Comparison of ENCODE assay signal across 5 worm cellular contexts in the genomic region with DNA sequence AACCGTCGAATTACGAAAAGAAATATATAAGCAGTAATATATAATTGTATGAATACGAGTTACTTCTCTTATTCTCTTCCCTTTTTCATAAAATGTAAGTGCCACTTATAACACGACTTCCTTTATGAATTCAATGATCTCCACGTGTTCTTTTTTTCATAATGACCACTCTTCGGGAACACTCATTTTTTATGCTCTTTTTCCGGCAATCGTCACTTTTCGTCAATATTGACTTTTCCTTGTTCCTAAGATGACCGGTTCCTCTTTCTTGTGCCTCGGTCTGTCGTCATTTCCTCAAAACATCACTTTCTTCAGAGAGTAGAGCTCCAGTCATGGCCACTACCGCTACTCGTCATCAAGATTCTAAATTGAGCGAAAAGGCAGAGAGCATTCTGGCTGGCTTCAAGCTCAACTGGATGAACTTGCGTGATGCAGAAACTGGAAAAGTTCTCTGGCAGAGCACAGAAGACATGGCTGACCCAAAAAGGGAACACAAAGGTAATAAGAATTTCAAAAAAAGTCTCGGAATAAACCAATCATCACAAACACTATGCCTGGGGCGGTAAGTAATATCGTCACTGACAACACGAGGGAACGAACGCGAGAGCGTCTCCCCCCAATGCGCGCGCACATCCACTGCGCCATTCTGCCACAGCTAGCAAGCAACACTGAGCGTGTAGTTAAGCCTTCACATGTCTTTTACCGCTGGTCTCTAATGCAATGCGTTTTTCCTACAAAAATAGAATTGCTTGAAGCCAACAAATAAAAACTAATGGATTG.
A peak's percentile ranks its signal among the peaks of the same experiment; 100 is the strongest.
TF ChIP-seq lines count a peak whose summit lies in the region.

pdl-1 (plus strand) TSS at position 309 of the 780 bp plus-strand sequence.

TF ChIP-seq in whole organism, L1 larva, 84 proteins besides CTCF, POLR2A, EP300 and RAD21 (continues in another document):
- TF ChIP-seq C04F5.9 (tag; optimal IDR thresholded peaks at IDR 0.05; lab: Kevin White, UChicago): peak; percentile 10
- TF ChIP-seq ztf-4 (tag; optimal IDR thresholded peaks at IDR 0.05; lab: Kevin White, UChicago): peak; percentile 75
- peak; percentile 62 for TF ChIP-seq swsn-7 (tag; optimal IDR thresholded peaks at IDR 0.05; lab: Kevin White, UChicago)
- no peak for TF ChIP-seq nhr-77 (tag; optimal IDR thresholded peaks at IDR 0.05; lab: Kevin White, UChicago)
- TF ChIP-seq unc-30 (tag; optimal IDR thresholded peaks at IDR 0.05; lab: Kevin White, UChicago): no peak
- peak; percentile 61 to 72 for TF ChIP-seq lsy-2 (tag; optimal IDR thresholded peaks at IDR 0.05; lab: Kevin White, UChicago)
- TF ChIP-seq fos-1 (tag; optimal IDR thresholded peaks at IDR 0.05; lab: Kevin White, UChicago): no peak
- peak; percentile 73 for TF ChIP-seq nhr-20 (tag; optimal IDR thresholded peaks at IDR 0.05; lab: Kevin White, UChicago)
- no peak for TF ChIP-seq nhr-11 (tag; optimal IDR thresholded peaks at IDR 0.05; lab: Kevin White, UChicago)
- no peak for TF ChIP-seq nhr-84 (tag; optimal IDR thresholded peaks at IDR 0.05; lab: Kevin White, UChicago)
- TF ChIP-seq nhr-85 (tag; lab: Kevin White, UChicago): peak; percentile 68
- TF ChIP-seq rnt-1 (tag; optimal IDR thresholded peaks at IDR 0.05; lab: Kevin White, UChicago): peak; percentile 79
- TF ChIP-seq unc-62 (GFP tag; optimal IDR thresholded peaks at IDR 0.05; lab: Kevin White, UChicago): no peak
- TF ChIP-seq F16B12.6 (tag; optimal IDR thresholded peaks at IDR 0.05; lab: Kevin White, UChicago): peak; percentile 32
- TF ChIP-seq tlp-1 (tag; optimal IDR thresholded peaks at IDR 0.05; lab: Kevin White, UChicago): no peak
- peak; percentile 77 for TF ChIP-seq mep-1 (tag; optimal IDR thresholded peaks at IDR 0.05; lab: Kevin White, UChicago)
- no peak for TF ChIP-seq pag-3 (tag; optimal IDR thresholded peaks at IDR 0.05; lab: Kevin White, UChicago; ENCODE audit: borderline replicate concordance, insufficient read depth)

TF ChIP-seq in whole organism, L3 larva, 47 proteins besides CTCF, POLR2A, EP300 and RAD21 (continues in another document):
- no peak for TF ChIP-seq nhr-76 (tag; optimal IDR thresholded peaks at IDR 0.05; lab: Kevin White, UChicago)
- no peak for TF ChIP-seq nhr-11 (tag; optimal IDR thresholded peaks at IDR 0.05; lab: Kevin White, UChicago)
- peak; percentile 68 for TF ChIP-seq lin-39 (tag; optimal IDR thresholded peaks at IDR 0.05; lab: Kevin White, UChicago)
- TF ChIP-seq ceh-28 (tag; optimal IDR thresholded peaks at IDR 0.05; lab: Kevin White, UChicago): no peak
- no peak for TF ChIP-seq nhr-12 (tag; optimal IDR thresholded peaks at IDR 0.05; lab: Kevin White, UChicago)
- peak; percentile 11 for TF ChIP-seq pqm-1 (tag; optimal IDR thresholded peaks at IDR 0.05; lab: Kevin White, UChicago)
- TF ChIP-seq ZK546.5 (tag; optimal IDR thresholded peaks at IDR 0.05; lab: Kevin White, UChicago): no peak
- TF ChIP-seq ceh-9 (tag; optimal IDR thresholded peaks at IDR 0.05; lab: Kevin White, UChicago): no peak
- no peak for TF ChIP-seq hmg-11 (tag; optimal IDR thresholded peaks at IDR 0.05; lab: Kevin White, UChicago)
- TF ChIP-seq skn-1 (tag; optimal IDR thresholded peaks at IDR 0.05; lab: Kevin White, UChicago): peak; percentile 6
- no peak for TF ChIP-seq elt-1 (tag; optimal IDR thresholded peaks at IDR 0.05; lab: Kevin White, UChicago)
- peak; percentile 69 for TF ChIP-seq ama-1 (optimal IDR thresholded peaks at IDR 0.05; lab: Kevin White, UChicago)
- TF ChIP-seq mml-1 (tag; optimal IDR thresholded peaks at IDR 0.05; lab: Kevin White, UChicago): no peak
- TF ChIP-seq nhr-43 (tag; optimal IDR thresholded peaks at IDR 0.05; lab: Kevin White, UChicago; ENCODE audit: poor library complexity, severe bottlenecking): peak; percentile 75
- peak; percentile 36 for TF ChIP-seq elt-2 (tag; optimal IDR thresholded peaks at IDR 0.05; lab: Kevin White, UChicago)
- no peak for TF ChIP-seq ceh-16 (tag; optimal IDR thresholded peaks at IDR 0.05; lab: Kevin White, UChicago)
- TF ChIP-seq unc-62 (GFP tag; optimal IDR thresholded peaks at IDR 0.05; lab: Kevin White, UChicago): no peak

TF ChIP-seq in whole organism, early embryonic, 17 proteins besides CTCF, POLR2A, EP300 and RAD21:
- TF ChIP-seq ets-7 (tag; optimal IDR thresholded peaks at IDR 0.05; lab: Kevin White, UChicago) (peak; percentile 87), sea-1 (GFP tag; conservative IDR thresholded peaks at IDR 0.05; lab: Robert Waterston, UW) (peak; percentile 96), pes-1 (GFP tag; IDR thresholded peaks at IDR 0.05; lab: Robert Waterston, UW) (peak; percentile 97), hnd-1 (tag; optimal IDR thresholded peaks at IDR 0.05; lab: Kevin White, UChicago) (peak; percentile 90), B0310.2 (tag; optimal IDR thresholded peaks at IDR 0.05; lab: Kevin White, UChicago) (peak; percentile 89), hmbx-1 (tag; optimal IDR thresholded peaks at IDR 0.05; lab: Kevin White, UChicago) (peak; percentile 76), ceh-36 (tag; optimal IDR thresholded peaks at IDR 0.05; lab: Kevin White, UChicago) (peak; percentile 94), F13C5.2 (tag; optimal IDR thresholded peaks at IDR 0.05; lab: Kevin White, UChicago) (peak; percentile 96), tbx-37 (GFP tag; conservative IDR thresholded peaks at IDR 0.05; lab: Robert Waterston, UW) (peak; percentile 92), aly-1 (tag; optimal IDR thresholded peaks at IDR 0.05; lab: Kevin White, UChicago) (peak; percentile 96), tra-4 (tag; optimal IDR thresholded peaks at IDR 0.05; lab: Kevin White, UChicago) (peak; percentile 84), flt-1 (GFP tag; IDR thresholded peaks at IDR 0.05; lab: Robert Waterston, UW) (peak; percentile 97), scrt-1 (GFP tag; IDR thresholded peaks at IDR 0.05; lab: Robert Waterston, UW) (peak; percentile 97), ama-1 (optimal IDR thresholded peaks at IDR 0.05; lab: Kevin White, UChicago) (no peak), tbx-11 (GFP tag; IDR thresholded peaks at IDR 0.05; lab: Robert Waterston, UW) (peak; percentile 94), hmg-4 (GFP tag; optimal IDR thresholded peaks at IDR 0.05; lab: Kevin White, UChicago) (peak; percentile 97), ceh-13 (GFP tag; optimal IDR thresholded peaks at IDR 0.05; lab: Kevin White, UChicago) (peak; percentile 95)

TF ChIP-seq in whole organism, midembryonic, 9 proteins besides CTCF, POLR2A, EP300 and RAD21:
- TF ChIP-seq tab-1 (GFP tag; IDR thresholded peaks at IDR 0.05; lab: Robert Waterston, UW) (peak; percentile 97), cog-1 (tag; optimal IDR thresholded peaks at IDR 0.05; lab: Kevin White, UChicago) (peak; percentile 91), med-1 (GFP tag; optimal IDR thresholded peaks at IDR 0.05; lab: Kevin White, UChicago; ENCODE audit: insufficient read depth) (peak; percentile 63), ref-1 (GFP tag; conservative IDR thresholded peaks at IDR 0.05; lab: Robert Waterston, UW) (peak; percentile 94), klf-2 (GFP tag; conservative IDR thresholded peaks at IDR 0.05; lab: Robert Waterston, UW) (peak; percentile 94), ztf-23 (GFP tag; IDR thresholded peaks at IDR 0.05; lab: Robert Waterston, UW) (peak; percentile 96), flt-1 (GFP tag; IDR thresholded peaks at IDR 0.05; lab: Robert Waterston, UW) (peak; percentile 98), T22C8.4 (GFP tag; IDR thresholded peaks at IDR 0.05; lab: Robert Waterston, UW) (peak; percentile 95), ztf-29 (GFP tag; IDR thresholded peaks at IDR 0.05; lab: Robert Waterston, UW) (peak; percentile 94)

TF ChIP-seq in whole organism, young adult, 124 proteins besides CTCF, POLR2A, EP300 and RAD21 (continues in another document):
- TF ChIP-seq zfh-2 (GFP tag; conservative IDR thresholded peaks at IDR 0.05; lab: Robert Waterston, UW): no peak; the same call in 1 of the 2 replicates
- TF ChIP-seq hrde-1 (tag; optimal IDR thresholded peaks at IDR 0.05; lab: Kevin White, UChicago; ENCODE audit: borderline replicate concordance): peak; percentile 83
- peak; percentile 99 for TF ChIP-seq rpc-1 (optimal IDR thresholded peaks at IDR 0.05; lab: Kevin White, UChicago)
- TF ChIP-seq rpc-1 (tag; optimal IDR thresholded peaks at IDR 0.05; lab: Kevin White, UChicago): peak; percentile 98
- peak; percentile 96 for TF ChIP-seq die-1 (tag; optimal IDR thresholded peaks at IDR 0.05; lab: Kevin White, UChicago)
- TF ChIP-seq repo-1 (tag; optimal IDR thresholded peaks at IDR 0.05; lab: Kevin White, UChicago): peak; percentile 72
- peak; percentile 95 for TF ChIP-seq cebp-2 (GFP tag; IDR thresholded peaks at IDR 0.05; lab: Robert Waterston, UW)
- TF ChIP-seq zim-3 (tag; optimal IDR thresholded peaks at IDR 0.05; lab: Kevin White, UChicago): peak; percentile 86
- peak; percentile 65 for TF ChIP-seq aptf-2 (GFP tag; conservative IDR thresholded peaks at IDR 0.05; lab: Robert Waterston, UW)
- peak; percentile 39; the same call in 1 of the 2 replicates for TF ChIP-seq let-526 (GFP tag; IDR thresholded peaks at IDR 0.05; lab: Robert Waterston, UW)
- peak; percentile 91 for TF ChIP-seq mes-4 (tag; optimal IDR thresholded peaks at IDR 0.05; lab: Kevin White, UChicago)
- TF ChIP-seq sea-2 (GFP tag; IDR thresholded peaks at IDR 0.05; lab: Robert Waterston, UW): 0 out of 2 replicates have a peak, but pooled peaks have one; percentile 80
- TF ChIP-seq F39B2.1 (GFP tag; IDR thresholded peaks at IDR 0.05; lab: Robert Waterston, UW): no peak
- 0 out of 2 replicates have a peak, but pooled peaks have one; percentile 61 for TF ChIP-seq hlh-26 (GFP tag; conservative IDR thresholded peaks at IDR 0.05; lab: Robert Waterston, UW)
- peak; percentile 86 for TF ChIP-seq chd-7 (tag; optimal IDR thresholded peaks at IDR 0.05; lab: Kevin White, UChicago)
- peak; percentile 82 for TF ChIP-seq attf-5 (GFP tag; optimal IDR thresholded peaks at IDR 0.05; lab: Kevin White, UChicago)
- peak; percentile 68; the same call in 1 of the 2 replicates for TF ChIP-seq Y53F4B.3 (GFP tag; IDR thresholded peaks at IDR 0.05; lab: Robert Waterston, UW)
- peak; percentile 65 for TF ChIP-seq F10E7.11 (tag; optimal IDR thresholded peaks at IDR 0.05; lab: Kevin White, UChicago)
- TF ChIP-seq bed-1 (GFP tag; IDR thresholded peaks at IDR 0.05; lab: Robert Waterston, UW): peak; percentile 94
- TF ChIP-seq tbx-9 (tag; optimal IDR thresholded peaks at IDR 0.05; lab: Kevin White, UChicago; ENCODE audit: borderline replicate concordance): peak; percentile 40
- TF ChIP-seq lin-40 (tag; optimal IDR thresholded peaks at IDR 0.05; lab: Kevin White, UChicago): peak; percentile 72
- TF ChIP-seq Y67H2A.10 (GFP tag; conservative IDR thresholded peaks at IDR 0.05; lab: Robert Waterston, UW): no peak
- TF ChIP-seq dpff-1 (tag; optimal IDR thresholded peaks at IDR 0.05; lab: Kevin White, UChicago): peak; percentile 13
- TF ChIP-seq nfya-2 (GFP tag; IDR thresholded peaks at IDR 0.05; lab: Robert Waterston, UW): no peak
- TF ChIP-seq ZK185.1 (tag; optimal IDR thresholded peaks at IDR 0.05; lab: Kevin White, UChicago; ENCODE audit: poor library complexity, severe bottlenecking): peak; percentile 94
- 0 out of 2 replicates have a peak, but pooled peaks have one; percentile 71 for TF ChIP-seq aptf-3 (GFP tag; IDR thresholded peaks at IDR 0.05; lab: Robert Waterston, UW)
- no peak for TF ChIP-seq pha-4 (tag; optimal IDR thresholded peaks at IDR 0.05; lab: Kevin White, UChicago)

Comparison
In these comparisons a context has a peak if more than half of its experiments do, and no peak if none do; other contexts are left out.
1. Of the 8 proteins assayed by ChIP-seq in both whole organism, young adult and whole organism, L1 larva: peak only in whole organism, young adult: ama-1 and nhr-90; only in whole organism, L1 larva: dpl-1 and efl-1; in both: snpc-4 and unc-130; in neither: 1; mixed calls (peak in some experiments, not most) for 1.